Worm (Caenorhabditis elegans) whole organism, L1 larva: ENCODE measurements around the gene T15B7.14.

ENCODE experiments used
- C04F5.9 ChIP-seq: sonication (generic microtip); optimal IDR thresholded peaks from 2 replicates; lab custom pipeline; 2016; ENCODE audit warnings: missing genetic modification characterization, missing compliant biosample characterization
- aha-1 ChIP-seq: fragments of 150-350 bp; optimal IDR thresholded peaks from 2 replicates; lab custom pipeline; 2014; ENCODE audit warnings: missing biosample characterization, missing genetic modification characterization
- aly-2 ChIP-seq: fragments of 150-350 bp; optimal IDR thresholded peaks from 2 replicates; lab custom pipeline; 2014; ENCODE audit warnings: missing biosample characterization, missing genetic modification characterization
- ama-1 ChIP-seq: fragments of 150-350 bp; optimal IDR thresholded peaks from 2 replicates; lab custom pipeline; 2014
- ceh-63 ChIP-seq: fragments of 200-800 bp; sonication (Bioruptor generic); optimal IDR thresholded peaks from 2 replicates; lab custom pipeline; 2018; ENCODE audit warnings: mild to moderate bottlenecking, missing genetic modification characterization, missing compliant biosample characterization
- ceh-8 ChIP-seq: fragments of 200-800 bp; sonication (Bioruptor generic); optimal IDR thresholded peaks from 2 replicates; lab custom pipeline; 2018; ENCODE audit warnings: mild to moderate bottlenecking, missing genetic modification characterization, moderate library complexity, missing compliant biosample characterization
- ceh-88 ChIP-seq: fragments of 200-800 bp; sonication (Bioruptor generic); IDR thresholded peaks from 2 replicates; pipeline ENCODE4 v1.3.6; 2022; ENCODE audit warnings: missing genetic modification characterization, missing compliant biosample characterization
- ces-1 ChIP-seq: fragments of 150-350 bp; optimal IDR thresholded peaks from 2 replicates; lab custom pipeline; 2014; ENCODE audit warnings: missing biosample characterization, missing genetic modification reagents, missing genetic modification characterization
- dpl-1 ChIP-seq, 3 experiments: fragments of 150-350 bp in 2 of 3; sonication (generic microtip) in 1 of 3; optimal IDR thresholded peaks; 2 replicates each; lab custom pipeline; 2014 to 2017; ENCODE audit warnings: missing biosample characterization in 3 of 3, missing genetic modification characterization in 3 of 3, missing genetic modification reagents in 3 of 3
- dsc-1 ChIP-seq: sonication (generic microtip); optimal IDR thresholded peaks from 2 replicates; lab custom pipeline; 2016; ENCODE audit warnings: mild to moderate bottlenecking, missing genetic modification characterization, missing compliant biosample characterization
- efl-1 ChIP-seq, 4 experiments: fragments of 150-350 bp; optimal IDR thresholded peaks in 3 of 4; peaks in 1 of 4; 1 replicate in 1 of 4; 2 replicates in 3 of 4; lab custom pipeline; 2014; ENCODE audit warnings: missing biosample characterization in 2 of 4, missing genetic modification characterization in 2 of 4, missing genetic modification reagents in 2 of 4
- elt-2 ChIP-seq: sonication (generic microtip); optimal IDR thresholded peaks from 2 replicates; lab custom pipeline; 2016; ENCODE audit warnings: missing genetic modification characterization, mild to moderate bottlenecking, inconsistent platforms, missing compliant biosample characterization, missing genetic modification reagents
- fkh-8 ChIP-seq: sonication (generic microtip); optimal IDR thresholded peaks from 2 replicates; lab custom pipeline; 2016; ENCODE audit warnings: mild to moderate bottlenecking, missing genetic modification characterization, missing compliant biosample characterization
- grh-1 ChIP-seq: fragments of 200-800 bp; sonication (Bioruptor generic); IDR thresholded peaks from 2 replicates; pipeline ENCODE4 v1.3.6; 2022; ENCODE audit warnings: missing genetic modification reagents, missing genetic modification characterization, missing compliant biosample characterization
- isw-1 ChIP-seq: fragments of 200-800 bp; sonication (Bioruptor generic); IDR thresholded peaks from 2 replicates; pipeline ENCODE4 v1.3.6; 2022; ENCODE audit warnings: missing genetic modification characterization, missing compliant biosample characterization
- jun-1 ChIP-seq: fragments of 150-350 bp; optimal IDR thresholded peaks from 2 replicates; lab custom pipeline; 2014; ENCODE audit warnings: missing biosample characterization, missing genetic modification reagents, missing genetic modification characterization
- lin-14 ChIP-seq: fragments of 200-800 bp; sonication (Bioruptor generic); optimal IDR thresholded peaks from 2 replicates; lab custom pipeline; 2018; ENCODE audit warnings: mild to moderate bottlenecking, missing genetic modification characterization, moderate library complexity, missing compliant biosample characterization
- lin-15B ChIP-seq: fragments of 150-350 bp; sonication (generic microtip); optimal IDR thresholded peaks from 3 replicates; lab custom pipeline; 2014; ENCODE audit warnings: missing biosample characterization, missing genetic modification characterization
- lin-35 ChIP-seq, 2 experiments: fragments of 150-350 bp; optimal IDR thresholded peaks; 2 replicates each; lab custom pipeline; 2014; ENCODE audit warnings: missing biosample characterization in 2 of 2, missing genetic modification characterization in 2 of 2, missing genetic modification reagents in 2 of 2
- lin-39 ChIP-seq: fragments of 150-350 bp; optimal IDR thresholded peaks from 2 replicates; lab custom pipeline; 2014; ENCODE audit warnings: missing biosample characterization, missing genetic modification reagents, missing genetic modification characterization
- lsy-2 ChIP-seq, 2 experiments: fragments of 150-350 bp; optimal IDR thresholded peaks; 2 replicates each; lab custom pipeline; 2014; ENCODE audit warnings: missing biosample characterization in 2 of 2, missing genetic modification characterization in 2 of 2
- mab-9 ChIP-seq: fragments of 200-800 bp; sonication (Bioruptor generic); IDR thresholded peaks from 2 replicates; pipeline ENCODE4 v1.3.6; 2022; ENCODE audit warnings: missing genetic modification reagents, missing genetic modification characterization, missing compliant biosample characterization
- mep-1 ChIP-seq: fragments of 150-350 bp; optimal IDR thresholded peaks from 2 replicates; lab custom pipeline; 2014; ENCODE audit warnings: missing biosample characterization, missing genetic modification characterization
- nhr-12 ChIP-seq: sonication (generic microtip); optimal IDR thresholded peaks from 2 replicates; lab custom pipeline; 2017; ENCODE audit warnings: missing biosample characterization, missing genetic modification characterization
- nhr-237 ChIP-seq: fragments of 150-350 bp; optimal IDR thresholded peaks from 2 replicates; lab custom pipeline; 2014; ENCODE audit warnings: missing biosample characterization, missing genetic modification characterization
- nhr-28 ChIP-seq: fragments of 150-350 bp; optimal IDR thresholded peaks from 2 replicates; lab custom pipeline; 2014; ENCODE audit warnings: missing biosample characterization, missing genetic modification characterization
- nhr-47 ChIP-seq: sonication (generic microtip); optimal IDR thresholded peaks from 2 replicates; lab custom pipeline; 2016; ENCODE audit warnings: mild to moderate bottlenecking, missing genetic modification characterization, moderate library complexity, missing compliant biosample characterization
- nhr-71 ChIP-seq: sonication (generic microtip); optimal IDR thresholded peaks from 2 replicates; lab custom pipeline; 2016; ENCODE audit warnings: mild to moderate bottlenecking, missing genetic modification characterization, moderate library complexity, missing compliant biosample characterization
- nhr-76 ChIP-seq: sonication (generic microtip); optimal IDR thresholded peaks from 2 replicates; lab custom pipeline; 2017; ENCODE audit warnings: missing biosample characterization, missing genetic modification characterization
- nhr-77 ChIP-seq: fragments of 150-350 bp; optimal IDR thresholded peaks from 2 replicates; lab custom pipeline; 2014; ENCODE audit warnings: missing biosample characterization, missing genetic modification characterization
- nhr-84 ChIP-seq: sonication (generic microtip); optimal IDR thresholded peaks from 2 replicates; lab custom pipeline; 2017; ENCODE audit warnings: missing biosample characterization, missing genetic modification characterization
- nhr-85 ChIP-seq: sonication (generic microtip); peaks from one replicate; lab custom pipeline; 2016; ENCODE audit warnings: missing genetic modification characterization, inconsistent platforms, missing compliant biosample characterization
- nhr-90 ChIP-seq: sonication (generic microtip); optimal IDR thresholded peaks from 2 replicates; lab custom pipeline; 2016; ENCODE audit warnings: mild to moderate bottlenecking, missing genetic modification characterization, missing compliant biosample characterization; ENCODE audit not compliant: poor library complexity
- rnt-1 ChIP-seq: sonication (generic microtip); optimal IDR thresholded peaks from 2 replicates; lab custom pipeline; 2016; ENCODE audit warnings: mild to moderate bottlenecking, missing genetic modification characterization, moderate library complexity, missing compliant biosample characterization
- skn-1 ChIP-seq: fragments of 150-350 bp; optimal IDR thresholded peaks from 2 replicates; lab custom pipeline; 2014; ENCODE audit warnings: missing biosample characterization, missing genetic modification characterization
- snpc-4 ChIP-seq: fragments of 150-350 bp; optimal IDR thresholded peaks from 2 replicates; lab custom pipeline; 2014; ENCODE audit warnings: missing biosample characterization, missing genetic modification characterization
- snu-23 ChIP-seq: sonication (generic microtip); optimal IDR thresholded peaks from 2 replicates; lab custom pipeline; 2016; ENCODE audit warnings: missing genetic modification characterization, missing compliant biosample characterization
- sptf-1 ChIP-seq: fragments of 150-350 bp; optimal IDR thresholded peaks from 2 replicates; lab custom pipeline; 2014; ENCODE audit warnings: missing biosample characterization, missing genetic modification characterization
- sup-37 ChIP-seq: fragments of 200-800 bp; sonication (Bioruptor generic); optimal IDR thresholded peaks from 2 replicates; lab custom pipeline; 2018; ENCODE audit warnings: mild to moderate bottlenecking, missing genetic modification characterization, missing compliant biosample characterization
- swsn-7 ChIP-seq: sonication (generic microtip); optimal IDR thresholded peaks from 2 replicates; lab custom pipeline; 2016; ENCODE audit warnings: missing genetic modification characterization, missing compliant biosample characterization
- unc-130 ChIP-seq: fragments of 150-350 bp; optimal IDR thresholded peaks from 2 replicates; lab custom pipeline; 2017; ENCODE audit warnings: missing biosample characterization, missing genetic modification characterization, inconsistent platforms
- unc-62 ChIP-seq: fragments of 150-350 bp; optimal IDR thresholded peaks from 2 replicates; lab custom pipeline; 2014; ENCODE audit warnings: missing biosample characterization, missing genetic modification reagents, missing genetic modification characterization
- unc-86 ChIP-seq: sonication (generic microtip); optimal IDR thresholded peaks from 2 replicates; lab custom pipeline; 2016; ENCODE audit warnings: missing genetic modification characterization, missing compliant biosample characterization
- unc-98 ChIP-seq: fragments of 200-800 bp; sonication (Bioruptor generic); IDR thresholded peaks from 2 replicates; pipeline ENCODE4 v1.3.6; 2022; ENCODE audit warnings: missing genetic modification characterization, missing compliant biosample characterization
- xbp-1 ChIP-seq: sonication (generic microtip); optimal IDR thresholded peaks from 2 replicates; lab custom pipeline; 2016; ENCODE audit warnings: missing genetic modification characterization, missing compliant biosample characterization
- zag-1 ChIP-seq: fragments of 150-350 bp; optimal IDR thresholded peaks from 2 replicates; lab custom pipeline; 2014; ENCODE audit warnings: missing biosample characterization, missing genetic modification characterization
- zip-4 ChIP-seq: fragments of 200-800 bp; sonication (Bioruptor generic); optimal IDR thresholded peaks from 2 replicates; lab custom pipeline; 2018; ENCODE audit warnings: mild to moderate bottlenecking, missing genetic modification characterization, moderate library complexity, missing compliant biosample characterization
- ztf-11 ChIP-seq, 2 experiments: sonication (generic microtip); optimal IDR thresholded peaks; 2 replicates each; lab custom pipeline; 2016 to 2017; ENCODE audit warnings: missing genetic modification characterization in 2 of 2, missing biosample characterization in 1 of 2, missing compliant biosample characterization in 1 of 2

The T15B7.14 gene

DNA sequence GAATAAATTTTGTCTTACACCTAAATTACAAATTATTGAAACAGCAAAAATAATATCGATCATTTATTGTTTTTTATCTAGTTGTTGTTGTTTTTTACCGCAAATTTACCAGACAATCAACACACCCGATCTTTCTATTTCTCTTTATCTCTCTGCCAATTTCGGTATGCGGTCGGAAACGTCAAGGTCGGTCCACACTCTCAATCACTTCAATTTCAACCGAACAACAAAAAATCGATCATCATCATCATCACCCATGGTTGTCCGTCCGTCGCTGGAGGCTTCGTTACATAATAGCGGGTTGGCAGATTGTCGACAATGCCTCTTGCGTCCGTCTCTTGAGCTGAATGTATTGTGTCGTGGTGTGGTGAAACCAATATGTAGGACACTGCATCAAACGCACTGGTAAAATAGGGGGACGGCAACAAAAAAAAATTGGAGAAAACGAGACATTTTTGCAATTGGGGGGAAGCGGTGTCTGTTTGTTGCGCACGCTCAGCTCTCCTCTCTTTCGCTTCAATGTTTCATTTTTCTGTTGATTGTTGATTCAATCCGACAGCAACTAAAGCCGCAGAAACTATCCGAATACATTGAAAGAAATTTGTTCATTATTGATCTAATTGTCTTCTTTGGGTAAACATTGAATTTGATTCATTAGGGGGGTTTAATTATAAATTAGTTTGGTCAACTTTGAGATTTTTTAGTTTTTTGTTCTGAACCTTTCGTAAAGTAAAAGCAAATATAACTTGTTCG, 41.8 kb upstream of the T15B7.14 start (continued):
- TF ChIP-seq elt-2 (no peak), nhr-28 (tag; lab: Kevin White, UChicago) (no peak), nhr-237 (tag; lab: Kevin White, UChicago) (no peak), zag-1 (no peak), rnt-1 (peak; percentile 6), ceh-8 (GFP tag; lab: Kevin White, UChicago) (no peak), snpc-4 (tag; lab: Kevin White, UChicago) (no peak), nhr-85 (peak; percentile 86), skn-1 (no peak), jun-1 (no peak), aha-1 (tag; lab: Kevin White, UChicago) (no peak), nhr-47 (tag; lab: Kevin White, UChicago) (no peak), ces-1 (GFP tag; lab: Kevin White, UChicago) (no peak), xbp-1 (tag; lab: Kevin White, UChicago) (no peak), fkh-8 (tag; lab: Kevin White, UChicago) (no peak), ztf-11 (tag; optimal IDR thresholded peaks at IDR 0.05; lab: Kevin White, UChicago) (no peak), sptf-1 (tag; lab: Kevin White, UChicago) (no peak), dpl-1 (GFP tag; optimal IDR thresholded peaks at IDR 0.05; lab: Kevin White, UChicago) (no peak), snu-23 (GFP tag; lab: Kevin White, UChicago) (peak; percentile 14), lin-14 (peak; percentile 71), nhr-90 (tag; lab: Kevin White, UChicago) (peak; percentile 8), mab-9 (GFP tag; lab: Robert Waterston, UW) (no peak), nhr-84 (tag; lab: Kevin White, UChicago) (no peak), sup-37 (GFP tag; lab: Kevin White, UChicago) (no peak), swsn-7 (tag; lab: Kevin White, UChicago) (no peak), lsy-2 (tag; optimal IDR thresholded peaks at IDR 0.05; lab: Kevin White, UChicago) (no peak), unc-86 (tag; lab: Kevin White, UChicago) (no peak), zip-4 (no peak), unc-130 (tag; lab: Kevin White, UChicago) (no peak), C04F5.9 (tag; lab: Kevin White, UChicago) (no peak), nhr-76 (no peak), isw-1 (GFP tag; lab: Robert Waterston, UW) (no peak), lin-39 (tag; lab: Kevin White, UChicago) (no peak), ceh-88 (GFP tag; lab: Robert Waterston, UW) (no peak), unc-98 (no peak), nhr-77 (tag; lab: Kevin White, UChicago) (no peak), ceh-63 (GFP tag; lab: Kevin White, UChicago) (no peak), nhr-12 (no peak), ama-1 (no peak)

DNA sequence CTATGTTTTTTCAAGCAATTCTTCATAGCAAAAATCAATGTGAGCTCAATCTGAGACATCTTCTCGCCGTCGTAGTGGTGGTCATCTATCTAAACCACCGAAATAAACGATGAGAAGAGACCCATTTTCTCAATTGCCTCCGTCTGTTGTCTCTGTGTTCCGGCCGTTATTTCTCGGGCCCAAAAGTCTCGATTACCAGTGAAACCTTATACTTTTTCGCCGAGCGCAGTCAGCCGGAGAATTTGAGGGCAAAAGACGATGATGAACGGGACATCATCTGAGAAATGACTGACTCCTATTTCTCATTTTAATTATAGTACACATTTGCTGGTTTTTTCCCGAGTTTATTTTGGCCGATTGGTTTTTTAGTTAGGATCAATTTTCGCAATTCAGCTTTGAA, 40.7 kb upstream of the T15B7.14 start:
- TF ChIP-seq zag-1 (no peak), nhr-84 (tag; lab: Kevin White, UChicago) (no peak), lin-39 (tag; lab: Kevin White, UChicago) (no peak), mep-1 (tag; lab: Kevin White, UChicago) (no peak), snpc-4 (tag; lab: Kevin White, UChicago) (no peak), nhr-71 (tag; lab: Kevin White, UChicago) (no peak), unc-86 (tag; lab: Kevin White, UChicago) (no peak), xbp-1 (tag; lab: Kevin White, UChicago) (no peak), nhr-47 (tag; lab: Kevin White, UChicago) (no peak), mab-9 (GFP tag; lab: Robert Waterston, UW) (no peak), lin-14 (peak; percentile 4), lin-35 (GFP tag; optimal IDR thresholded peaks at IDR 0.05; lab: Kevin White, UChicago) (no peak), dpl-1 (GFP tag; optimal IDR thresholded peaks at IDR 0.05; lab: Kevin White, UChicago) (no peak), ztf-11 (tag; optimal IDR thresholded peaks at IDR 0.05; lab: Kevin White, UChicago) (no peak), aly-2 (tag; lab: Kevin White, UChicago) (no peak), nhr-76 (no peak), dsc-1 (tag; lab: Kevin White, UChicago) (peak; percentile 2), lin-15B (no peak), grh-1 (GFP tag; lab: Robert Waterston, UW) (no peak), aha-1 (tag; lab: Kevin White, UChicago) (no peak), unc-62 (GFP tag; lab: Kevin White, UChicago) (no peak), efl-1 (optimal IDR thresholded peaks at IDR 0.05; lab: Kevin White, UChicago) (no peak), efl-1 (GFP tag; optimal IDR thresholded peaks at IDR 0.05 in 1 of 2; lab: Kevin White, UChicago) (peak in 1 of 2 experiments; percentile 77), ceh-88 (GFP tag; lab: Robert Waterston, UW) (no peak)
